Worm (Caenorhabditis elegans): ENCODE measurements around the gene C14B9.8.

The C14B9.8 gene

DNA sequence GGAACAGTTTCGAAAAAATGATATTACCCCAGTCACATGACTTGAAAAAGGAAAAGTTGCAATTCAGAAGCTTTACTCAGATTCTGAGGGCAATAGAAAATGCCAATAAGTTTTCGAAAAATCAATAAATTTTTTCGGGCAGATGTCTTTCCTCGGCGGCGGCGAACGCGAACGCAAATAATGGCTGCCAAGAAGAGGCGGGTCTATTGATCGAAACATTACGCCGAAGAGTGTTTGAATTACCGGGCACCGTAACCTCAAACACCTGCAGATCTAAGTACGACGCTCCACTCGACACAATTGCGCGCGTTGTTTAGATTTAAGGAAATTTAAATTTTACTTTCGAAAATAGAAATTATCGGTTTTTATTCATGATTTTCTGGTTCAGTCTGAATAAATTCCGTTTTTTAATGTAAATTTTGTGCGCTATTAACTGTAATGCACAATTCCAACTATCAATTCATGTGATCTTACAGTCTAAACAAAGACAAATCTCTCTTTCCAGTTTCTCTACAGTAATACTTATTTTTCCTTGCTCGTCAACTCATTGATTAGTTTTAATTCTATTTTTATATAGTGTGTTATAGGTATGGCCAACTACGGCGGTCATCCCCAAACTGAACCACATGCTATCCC, 19.5 kb upstream of the C14B9.8 start, which contains the start of gene prp-8 (continued):
- TF ChIP-seq unc-62 (GFP tag; optimal IDR thresholded peaks at IDR 0.05) (peak; percentile 20), ceh-82 (tag; optimal IDR thresholded peaks at IDR 0.05) (no peak), pha-4 (tag; optimal IDR thresholded peaks at IDR 0.05) (peak; percentile 98)

DNA sequence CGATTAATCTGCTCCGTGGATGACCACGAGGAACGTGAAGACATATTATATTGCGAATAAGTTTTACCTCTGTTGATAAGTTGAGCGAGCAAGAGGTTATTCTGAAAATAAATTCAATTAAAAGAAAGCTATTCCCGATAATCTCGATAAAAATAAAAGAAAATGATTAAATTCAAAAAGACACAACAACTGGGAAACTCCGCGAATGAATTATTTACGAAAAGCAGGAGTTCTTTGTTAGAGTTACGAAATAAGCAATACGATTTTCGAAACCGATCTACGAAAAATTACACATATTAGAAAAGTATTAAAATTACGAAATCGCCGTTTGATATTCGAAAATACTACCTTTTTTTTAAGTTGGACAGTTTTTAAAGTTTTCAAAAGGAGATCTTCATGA, 18.9 kb upstream of the C14B9.8 start, which contains the start of gene bath-42:
Gene bath-42 (minus strand): TSS at position 101 of the 400 bp plus-strand sequence.
- no peak for TF ChIP-seq ceh-82 (tag; optimal IDR thresholded peaks at IDR 0.05)
- TF ChIP-seq jun-1 (tag; optimal IDR thresholded peaks at IDR 0.05), result no peak
- TF ChIP-seq pha-4 (tag; optimal IDR thresholded peaks at IDR 0.05), result no peak
- TF ChIP-seq ZK546.5 (tag; optimal IDR thresholded peaks at IDR 0.05), result no peak
- no peak for TF ChIP-seq tbx-2 (tag; optimal IDR thresholded peaks at IDR 0.05)
- no peak for TF ChIP-seq fkh-10 (GFP tag; optimal IDR thresholded peaks at IDR 0.05)
- TF ChIP-seq unc-39 (tag; optimal IDR thresholded peaks at IDR 0.05), result no peak
- no peak for TF ChIP-seq hmg-11 (tag; optimal IDR thresholded peaks at IDR 0.05)
- no peak for TF ChIP-seq elt-1 (tag; optimal IDR thresholded peaks at IDR 0.05)
- no peak for TF ChIP-seq egl-27 (tag; optimal IDR thresholded peaks at IDR 0.05)
- no peak for TF ChIP-seq nhr-67 (tag; optimal IDR thresholded peaks at IDR 0.05)
- TF ChIP-seq elt-3 (tag; optimal IDR thresholded peaks at IDR 0.05), result no peak
- no peak for TF ChIP-seq nhr-28 (tag; optimal IDR thresholded peaks at IDR 0.05)
- no peak for TF ChIP-seq R02D3.7 (tag; optimal IDR thresholded peaks at IDR 0.05)
- TF ChIP-seq nhr-23 (tag; optimal IDR thresholded peaks at IDR 0.05), result no peak
- TF ChIP-seq egl-5 (tag; optimal IDR thresholded peaks at IDR 0.05), result no peak
- no peak for TF ChIP-seq nhr-43 (tag; optimal IDR thresholded peaks at IDR 0.05; ENCODE audit: poor library complexity, severe bottlenecking)
- TF ChIP-seq nhr-77 (tag; optimal IDR thresholded peaks at IDR 0.05), result no peak

DNA sequence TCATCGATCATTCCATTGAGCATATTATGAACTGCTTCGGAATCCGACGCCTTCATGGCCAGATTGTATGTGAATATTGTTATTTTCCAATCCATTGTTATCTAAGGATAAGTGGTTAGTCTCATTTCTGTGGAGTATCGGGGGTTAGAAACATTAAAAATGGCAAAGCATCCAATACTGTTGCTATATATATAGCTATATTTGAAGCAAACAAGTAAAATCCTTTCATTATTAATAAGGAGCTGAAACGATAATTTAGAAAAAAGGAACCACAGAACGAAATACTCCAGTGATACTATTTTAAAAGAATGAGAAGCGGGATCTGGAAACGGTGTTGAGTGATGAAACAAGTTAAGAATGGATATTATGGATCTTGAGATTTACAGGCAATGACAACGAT, 16.8 kb upstream of the C14B9.8 start, which contains the start of gene inpp-5K:
Gene inpp-5K (minus strand): TSS at position 101 of the 400 bp plus-strand sequence.
- TF ChIP-seq lin-39 (tag; optimal IDR thresholded peaks at IDR 0.05) (no peak), nhr-237 (tag; optimal IDR thresholded peaks at IDR 0.05) (no peak), nhr-25 (tag; optimal IDR thresholded peaks at IDR 0.05) (peak; percentile 13), elt-1 (tag; optimal IDR thresholded peaks at IDR 0.05) (no peak), unc-62 (GFP tag; optimal IDR thresholded peaks at IDR 0.05) (no peak), pqm-1 (tag; optimal IDR thresholded peaks at IDR 0.05) (no peak)

DNA sequence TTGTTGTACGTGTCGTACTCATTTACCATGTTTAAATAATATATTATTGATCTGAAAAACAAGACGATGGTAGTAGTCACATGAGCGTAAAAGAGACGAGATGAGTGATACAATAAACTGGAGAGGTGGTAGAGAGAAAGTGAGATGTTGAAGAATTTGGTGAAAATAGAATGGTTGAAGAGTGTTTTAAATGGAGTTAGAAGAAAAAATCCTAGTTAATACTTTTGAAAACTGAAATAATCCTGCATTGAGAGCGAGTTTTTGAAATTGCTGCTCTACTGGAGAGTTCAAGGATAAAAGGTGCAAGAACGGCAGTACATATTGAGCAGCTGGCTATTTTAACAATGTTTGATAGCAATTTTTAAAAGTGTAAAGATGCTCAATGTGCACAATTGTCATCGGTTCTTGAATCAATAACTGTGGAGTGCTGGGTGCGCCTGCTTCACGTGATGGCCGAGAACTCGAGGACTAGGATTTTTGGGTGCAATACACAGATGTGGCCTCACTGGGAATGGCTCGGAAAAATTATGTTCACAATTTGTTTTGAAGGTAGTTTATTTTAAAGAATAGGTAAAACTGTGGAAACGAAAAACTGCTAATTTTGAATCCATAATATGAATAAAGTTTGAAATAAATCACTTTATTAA, 13.8 kb upstream of the C14B9.8 start, which contains the start of gene atg-13:
Gene atg-13 (minus strand): TSS at position 51 of the 647 bp plus-strand sequence.
- TF ChIP-seq hmg-11 (tag; optimal IDR thresholded peaks at IDR 0.05) (peak; percentile 9), ZK546.5 (tag; optimal IDR thresholded peaks at IDR 0.05) (no peak), nhr-67 (tag; optimal IDR thresholded peaks at IDR 0.05) (no peak), fos-1 (tag; optimal IDR thresholded peaks at IDR 0.05) (no peak), elt-3 (tag; optimal IDR thresholded peaks at IDR 0.05) (no peak), jun-1 (tag; optimal IDR thresholded peaks at IDR 0.05) (no peak), nhr-25 (tag; optimal IDR thresholded peaks at IDR 0.05) (no peak), unc-39 (tag; optimal IDR thresholded peaks at IDR 0.05) (no peak), mdl-1 (tag; optimal IDR thresholded peaks at IDR 0.05) (no peak), nfya-1 (tag; optimal IDR thresholded peaks at IDR 0.05; ENCODE audit: insufficient read depth) (peak; percentile 43), ama-1 (optimal IDR thresholded peaks at IDR 0.05) (no peak), egl-27 (tag; optimal IDR thresholded peaks at IDR 0.05) (no peak), pha-4 (tag; optimal IDR thresholded peaks at IDR 0.05) (peak; percentile 62), fkh-2 (tag; optimal IDR thresholded peaks at IDR 0.05) (no peak), elt-2 (tag; optimal IDR thresholded peaks at IDR 0.05) (peak; percentile 15), ztf-4 (tag; optimal IDR thresholded peaks at IDR 0.05) (no peak), lin-15B (tag; optimal IDR thresholded peaks at IDR 0.05) (no peak), nhr-11 (tag; optimal IDR thresholded peaks at IDR 0.05) (no peak)

DNA sequence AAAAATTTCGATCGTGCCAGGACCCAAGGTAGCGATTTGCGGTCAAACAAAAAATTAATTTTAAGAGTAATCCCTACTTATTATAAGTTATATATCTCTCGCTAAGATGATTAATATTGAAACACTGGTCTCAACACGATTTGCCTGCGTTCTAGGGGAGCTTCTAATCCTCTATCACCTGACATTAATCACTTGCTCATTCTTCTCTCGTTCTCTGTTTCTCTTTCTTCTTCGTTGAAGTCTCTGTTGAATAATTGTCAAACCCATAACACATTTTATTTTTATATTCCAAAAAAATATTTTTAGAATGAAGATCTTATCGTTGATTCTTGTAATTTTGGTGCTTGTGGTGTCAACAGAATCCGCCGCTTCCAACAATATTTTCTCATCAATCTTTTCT, 10.7 kb upstream of the C14B9.8 start, which contains the start of gene D2007.1:
Gene D2007.1 (plus strand): TSS at position 301 of the 400 bp plus-strand sequence.
- TF ChIP-seq nhr-43 (tag; optimal IDR thresholded peaks at IDR 0.05; ENCODE audit: poor library complexity, severe bottlenecking), result no peak
- no peak for TF ChIP-seq mdl-1 (tag; optimal IDR thresholded peaks at IDR 0.05)
- TF ChIP-seq aly-2 (tag; optimal IDR thresholded peaks at IDR 0.05), result no peak
- no peak for TF ChIP-seq unc-39 (tag; optimal IDR thresholded peaks at IDR 0.05)
- no peak for TF ChIP-seq fkh-10 (GFP tag; optimal IDR thresholded peaks at IDR 0.05)
- TF ChIP-seq unc-62 (GFP tag; optimal IDR thresholded peaks at IDR 0.05), result no peak
- TF ChIP-seq fkh-2 (tag; optimal IDR thresholded peaks at IDR 0.05), result no peak
- no peak for TF ChIP-seq ceh-16 (tag; optimal IDR thresholded peaks at IDR 0.05)
- no peak for TF ChIP-seq ZK546.5 (tag; optimal IDR thresholded peaks at IDR 0.05)
- TF ChIP-seq nhr-237 (tag; optimal IDR thresholded peaks at IDR 0.05), result no peak
- no peak for TF ChIP-seq nfya-1 (tag; optimal IDR thresholded peaks at IDR 0.05; ENCODE audit: insufficient read depth)
- no peak for TF ChIP-seq R02D3.7 (tag; optimal IDR thresholded peaks at IDR 0.05)
- no peak for TF ChIP-seq skn-1 (tag; optimal IDR thresholded peaks at IDR 0.05)
- no peak for TF ChIP-seq nhr-77 (tag; optimal IDR thresholded peaks at IDR 0.05)

All from whole organism, L3 larva.